Worm (Caenorhabditis elegans) whole organism, young adult: ENCODE measurements around the gene Y64G10A.7.

Source experiments
- B0261.1 ChIP-seq: sonication (generic microtip); optimal IDR thresholded peaks from 2 replicates; lab custom pipeline; 2016; ENCODE audit warnings: mild to moderate bottlenecking, missing genetic modification characterization, moderate library complexity, missing compliant biosample characterization
- F39B2.1 ChIP-seq: fragments of 200-800 bp; sonication (Bioruptor generic); IDR thresholded peaks from 2 replicates; pipeline ENCODE4 v1.3.6; 2022; ENCODE audit warnings: missing genetic modification reagents, missing genetic modification characterization, missing compliant biosample characterization
- F49E8.2 ChIP-seq: sonication (generic microtip); optimal IDR thresholded peaks from 3 replicates; lab custom pipeline; 2017; ENCODE audit warnings: missing genetic modification characterization, mild to moderate bottlenecking, missing compliant biosample characterization, antibody characterized with exemption, moderate library complexity; ENCODE audit not compliant: insufficient read depth
- F57C9.4 ChIP-seq: sonication (generic microtip); optimal IDR thresholded peaks from 2 replicates; lab custom pipeline; 2017; ENCODE audit warnings: mild to moderate bottlenecking, missing genetic modification characterization, missing compliant biosample characterization
- K11D2.4 ChIP-seq: fragments of 200-800 bp; sonication (Bioruptor generic); IDR thresholded peaks from 2 replicates; pipeline ENCODE4 v1.3.6; 2022; ENCODE audit warnings: missing genetic modification reagents, missing genetic modification characterization, missing compliant biosample characterization
- Y53G8AR.9 ChIP-seq: fragments of 200-800 bp; sonication (Bioruptor generic); conservative IDR thresholded peaks from 2 replicates; pipeline ENCODE4 v1.3.6; 2022; ENCODE audit warnings: missing genetic modification reagents, missing genetic modification characterization, missing compliant biosample characterization
- Y67H2A.10 ChIP-seq: fragments of 200-800 bp; sonication (Bioruptor generic); conservative IDR thresholded peaks from 2 replicates; pipeline ENCODE4 v1.3.6; 2022; ENCODE audit warnings: missing genetic modification reagents, missing genetic modification characterization, missing compliant biosample characterization
- atf-7 ChIP-seq: sonication (generic microtip); optimal IDR thresholded peaks from 2 replicates; lab custom pipeline; 2017; ENCODE audit warnings: mild to moderate bottlenecking, missing genetic modification characterization, missing compliant biosample characterization
- attf-3 ChIP-seq: fragments of 200-800 bp; sonication (Bioruptor generic); conservative IDR thresholded peaks from 2 replicates; pipeline ENCODE4 v1.3.6; 2022; ENCODE audit warnings: missing genetic modification reagents, missing genetic modification characterization, missing compliant biosample characterization
- attf-5 ChIP-seq: fragments of 200-800 bp; sonication (Bioruptor generic); optimal IDR thresholded peaks from 2 replicates; lab custom pipeline; 2018; ENCODE audit warnings: mild to moderate bottlenecking, missing genetic modification characterization, missing compliant biosample characterization
- attf-6 ChIP-seq: fragments of 200-800 bp; sonication (Bioruptor generic); IDR thresholded peaks from 2 replicates; pipeline ENCODE4 v1.3.6; 2022; ENCODE audit warnings: missing genetic modification reagents, missing genetic modification characterization, missing compliant biosample characterization
- bed-2 ChIP-seq: fragments of 200-800 bp; sonication (Bioruptor generic); IDR thresholded peaks from 2 replicates; pipeline ENCODE4 v1.3.6; 2022; ENCODE audit warnings: missing genetic modification reagents, missing genetic modification characterization, missing compliant biosample characterization
- ccch-3 ChIP-seq: fragments of 200-800 bp; sonication (Bioruptor generic); optimal IDR thresholded peaks from 2 replicates; lab custom pipeline; 2018; ENCODE audit warnings: mild to moderate bottlenecking, missing genetic modification characterization, missing compliant biosample characterization
- ceh-27 ChIP-seq: fragments of 200-800 bp; sonication (Bioruptor generic); optimal IDR thresholded peaks from 2 replicates; lab custom pipeline; 2018; ENCODE audit warnings: mild to moderate bottlenecking, missing genetic modification characterization, moderate library complexity, missing compliant biosample characterization
- ceh-40 ChIP-seq: fragments of 200-800 bp; sonication (Bioruptor generic); IDR thresholded peaks from 2 replicates; pipeline ENCODE4 v1.3.6; 2022; ENCODE audit warnings: missing genetic modification characterization, missing compliant biosample characterization
- die-1 ChIP-seq: sonication (generic microtip); optimal IDR thresholded peaks from 2 replicates; lab custom pipeline; 2016; ENCODE audit warnings: missing genotype, mild to moderate bottlenecking, missing genetic modification characterization, missing compliant biosample characterization
- dpff-1 ChIP-seq: sonication (generic microtip); optimal IDR thresholded peaks from 2 replicates; lab custom pipeline; 2017; ENCODE audit warnings: mild to moderate bottlenecking, missing genetic modification characterization, missing compliant biosample characterization
- efl-1 ChIP-seq: fragments of 150-350 bp; optimal IDR thresholded peaks from 2 replicates; lab custom pipeline; 2014; ENCODE audit warnings: missing biosample characterization, missing genetic modification reagents, missing genetic modification characterization
- ets-4 ChIP-seq: fragments of 200-800 bp; sonication (Bioruptor generic); optimal IDR thresholded peaks from 2 replicates; lab custom pipeline; 2018; ENCODE audit warnings: mild to moderate bottlenecking, missing genetic modification characterization, missing compliant biosample characterization
- him-1 ChIP-seq: sonication (generic microtip); optimal IDR thresholded peaks from 2 replicates; lab custom pipeline; 2016; ENCODE audit warnings: missing genotype, missing genetic modification reagents, missing genetic modification characterization, missing compliant biosample characterization
- hlh-26 ChIP-seq: fragments of 200-800 bp; sonication (Bioruptor generic); conservative IDR thresholded peaks from 2 replicates; pipeline ENCODE4 v1.3.6; 2022; ENCODE audit warnings: missing genetic modification reagents, missing genetic modification characterization, missing compliant biosample characterization
- lin-54 ChIP-seq: fragments of 200-800 bp; sonication (Bioruptor generic); optimal IDR thresholded peaks from 2 replicates; lab custom pipeline; 2018; ENCODE audit warnings: mild to moderate bottlenecking, missing genetic modification characterization, missing compliant biosample characterization
- nfya-1 ChIP-seq: sonication (generic microtip); optimal IDR thresholded peaks from 2 replicates; lab custom pipeline; 2017; ENCODE audit warnings: antibody characterized with exemption, missing compliant biosample characterization, missing genetic modification characterization, borderline replicate concordance; ENCODE audit not compliant: insufficient read depth
- nhr-27 ChIP-seq: fragments of 200-800 bp; sonication (Bioruptor generic); optimal IDR thresholded peaks from 2 replicates; lab custom pipeline; 2018; ENCODE audit warnings: mild to moderate bottlenecking, missing genetic modification characterization, moderate library complexity, missing compliant biosample characterization
- nhr-80 ChIP-seq: sonication (generic microtip); optimal IDR thresholded peaks from 2 replicates; lab custom pipeline; 2016; ENCODE audit warnings: missing genetic modification characterization, missing compliant biosample characterization
- pbrm-1 ChIP-seq: fragments of 200-800 bp; sonication (Bioruptor generic); IDR thresholded peaks from 2 replicates; pipeline ENCODE4 v1.3.6; 2022; ENCODE audit warnings: missing genetic modification reagents, missing genetic modification characterization, missing compliant biosample characterization
- pha-4 ChIP-seq: fragments of 150-350 bp; sonication (generic microtip); optimal IDR thresholded peaks from 2 replicates; lab custom pipeline; 2014; ENCODE audit warnings: missing biosample characterization, missing genetic modification reagents, missing genetic modification characterization
- repo-1 ChIP-seq: sonication (generic microtip); optimal IDR thresholded peaks from 2 replicates; lab custom pipeline; 2017; ENCODE audit warnings: mild to moderate bottlenecking, missing genetic modification characterization, missing compliant biosample characterization
- rpc-1 ChIP-seq, 2 experiments: fragments of 150-350 bp in 1 of 2; sonication (generic microtip) in 1 of 2; optimal IDR thresholded peaks; 2 replicates each; lab custom pipeline; 2014 to 2018; ENCODE audit warnings: missing biosample characterization in 1 of 2, missing genetic modification characterization in 1 of 2, missing genetic modification reagents in 1 of 2, missing genotype in 1 of 2
- snpc-1.1 ChIP-seq: sonication (generic microtip); optimal IDR thresholded peaks from 2 replicates; lab custom pipeline; 2017; ENCODE audit warnings: missing genetic modification characterization, mild to moderate bottlenecking, missing compliant biosample characterization, antibody characterized with exemption, moderate library complexity, missing genotype, missing genetic modification reagents; ENCODE audit not compliant: insufficient read depth
- snpc-3.4 ChIP-seq: sonication (generic microtip); optimal IDR thresholded peaks from 2 replicates; lab custom pipeline; 2017; ENCODE audit warnings: missing genetic modification characterization, mild to moderate bottlenecking, missing compliant biosample characterization, antibody characterized with exemption, moderate library complexity, missing genotype, missing genetic modification reagents
- snpc-4 ChIP-seq, 5 experiments: fragments of 150-350 bp in 1 of 5; sonication (generic microtip) in 4 of 5; optimal IDR thresholded peaks; 2 replicates each; lab custom pipeline; 2014 to 2018; ENCODE audit warnings: missing genetic modification characterization in 5 of 5, missing biosample characterization in 3 of 5, antibody characterized with exemption in 2 of 5, mild to moderate bottlenecking in 2 of 5, missing compliant biosample characterization in 2 of 5, missing genotype in 2 of 5, moderate library complexity in 2 of 5, missing genetic modification reagents in 1 of 5
- unc-62 ChIP-seq: fragments of 150-350 bp; optimal IDR thresholded peaks from 2 replicates; lab custom pipeline; 2014; ENCODE audit warnings: missing biosample characterization, missing genetic modification reagents, missing genetic modification characterization
- xnd-1 ChIP-seq: sonication (generic microtip); optimal IDR thresholded peaks from 2 replicates; lab custom pipeline; 2016; ENCODE audit warnings: missing genotype, missing genetic modification reagents, missing genetic modification characterization, missing compliant biosample characterization
- ztf-18 ChIP-seq: sonication (generic microtip); optimal IDR thresholded peaks from 2 replicates; lab custom pipeline; 2016; ENCODE audit warnings: missing genotype, mild to moderate bottlenecking, missing genetic modification characterization, missing compliant biosample characterization
- ztf-26 ChIP-seq: sonication (generic microtip); optimal IDR thresholded peaks from 2 replicates; lab custom pipeline; 2017; ENCODE audit warnings: missing genetic modification characterization, missing compliant biosample characterization
- ztf-28 ChIP-seq: fragments of 200-800 bp; sonication (Bioruptor generic); IDR thresholded peaks from 2 replicates; pipeline ENCODE4 v1.3.6; 2022; ENCODE audit warnings: missing genetic modification reagents, missing genetic modification characterization, missing compliant biosample characterization
- ztf-3 ChIP-seq: fragments of 200-800 bp; sonication (Bioruptor generic); optimal IDR thresholded peaks from 2 replicates; lab custom pipeline; 2018; ENCODE audit warnings: mild to moderate bottlenecking, missing genetic modification characterization, missing compliant biosample characterization

Gene Y64G10A.7

DNA sequence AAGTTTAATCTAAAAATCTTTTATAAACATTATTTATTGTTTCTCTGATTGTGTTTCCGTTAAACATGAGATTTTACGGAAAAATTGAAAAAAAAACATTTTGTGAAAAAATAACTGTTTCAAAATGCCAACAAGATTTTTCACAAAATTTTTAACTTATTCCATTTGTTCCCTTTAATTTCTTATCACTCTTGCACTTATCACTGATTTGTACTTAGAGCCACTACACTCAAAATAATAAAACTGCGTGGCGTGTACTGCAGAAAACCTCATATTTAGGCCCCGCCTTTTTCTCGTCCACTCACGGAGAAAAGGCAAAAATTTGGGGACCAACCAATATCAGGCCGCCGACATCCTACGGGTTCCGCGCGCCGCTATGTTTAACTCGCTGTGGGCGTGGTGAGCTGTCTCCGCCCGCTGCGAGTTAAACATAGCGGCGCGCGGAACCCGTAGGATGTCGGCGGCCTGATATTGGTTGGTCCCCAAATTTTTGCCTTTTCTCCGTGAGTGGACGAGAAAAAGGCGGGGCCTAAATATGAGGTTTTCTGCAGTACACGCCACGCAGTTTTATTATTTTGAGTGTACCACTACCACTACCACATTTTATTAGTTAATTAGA is 15.8 kb downstream of the Y64G10A.7 start:
- peak; percentile 66 for TF ChIP-seq snpc-1.1 (tag; lab: Kevin White, UChicago)
- TF ChIP-seq attf-6 (GFP tag; lab: Robert Waterston, UW): peak; percentile 85
- TF ChIP-seq snpc-4 (GFP tag; optimal IDR thresholded peaks at IDR 0.05; lab: Kevin White, UChicago): peak; percentile 55
- TF ChIP-seq snpc-4 (tag; optimal IDR thresholded peaks at IDR 0.05; lab: Kevin White, UChicago): peak; percentile 70 to 95 (median 78)

DNA sequence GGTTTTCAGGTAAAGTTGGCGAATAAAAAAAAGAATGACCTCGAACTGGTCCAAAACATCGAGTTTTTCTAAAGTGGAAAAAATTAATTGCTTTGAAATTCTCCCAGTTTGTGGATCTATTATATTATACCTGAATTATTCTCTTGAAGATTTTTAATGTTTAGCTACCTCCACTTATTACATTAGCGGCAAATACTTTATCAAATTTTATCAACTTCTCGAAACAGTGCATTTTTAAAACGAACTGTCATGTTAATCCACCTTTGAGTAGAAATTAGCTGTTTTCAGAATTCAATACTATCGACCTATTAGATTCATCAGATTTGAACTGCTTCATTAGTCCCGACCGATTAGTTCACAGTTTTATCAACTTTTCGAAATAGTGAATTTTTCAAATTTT is 26.4 kb downstream of the Y64G10A.7 start:
- TF ChIP-seq repo-1: no peak
- no peak for TF ChIP-seq attf-5 (GFP tag; lab: Kevin White, UChicago)
- TF ChIP-seq snpc-4 (GFP tag; optimal IDR thresholded peaks at IDR 0.05; lab: Kevin White, UChicago): no peak
- peak in 2 of 4 experiments; percentile 24 to 69 for TF ChIP-seq snpc-4 (tag; optimal IDR thresholded peaks at IDR 0.05; lab: Kevin White, UChicago)
- no peak for TF ChIP-seq nhr-27
- TF ChIP-seq unc-62 (GFP tag; lab: Kevin White, UChicago): no peak
- TF ChIP-seq attf-6 (GFP tag; lab: Robert Waterston, UW): peak; percentile 62; the same call in 1 of the 2 replicates
- TF ChIP-seq K11D2.4: no peak
- no peak for TF ChIP-seq snpc-3.4
- no peak for TF ChIP-seq ztf-26 (tag; lab: Kevin White, UChicago)
- no peak for TF ChIP-seq atf-7 (tag; lab: Kevin White, UChicago)
- TF ChIP-seq attf-3 (GFP tag; lab: Robert Waterston, UW): no peak
- no peak for TF ChIP-seq ztf-18
- TF ChIP-seq efl-1 (GFP tag; lab: Kevin White, UChicago): no peak

DNA sequence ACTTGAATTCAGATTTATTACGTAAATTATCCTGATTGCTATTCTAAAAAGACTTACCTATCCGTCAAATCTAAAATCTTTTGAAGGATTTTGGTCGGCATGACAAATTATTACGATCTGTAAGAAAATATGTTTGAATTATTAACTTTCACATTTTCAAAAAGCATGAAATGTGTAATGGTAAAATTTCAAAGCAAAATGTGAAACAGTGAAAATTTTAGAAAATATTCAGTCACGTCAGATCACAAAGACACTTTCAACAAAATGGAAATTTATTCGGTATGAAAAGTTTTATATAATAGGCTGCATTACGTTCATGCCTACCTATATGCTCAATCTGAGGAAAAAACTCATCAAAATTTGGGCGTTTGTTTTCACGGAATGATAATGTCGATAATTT is 30.0 kb downstream of the Y64G10A.7 start, which contains the start of gene fbxa-126:
fbxa-126 (minus strand) TSS at position 101 of the 400 bp plus-strand sequence.
- TF ChIP-seq ceh-40 (GFP tag; lab: Robert Waterston, UW) (no peak), F39B2.1 (GFP tag; lab: Robert Waterston, UW) (no peak), snpc-1.1 (tag; lab: Kevin White, UChicago) (no peak), die-1 (no peak), ztf-3 (GFP tag; lab: Kevin White, UChicago) (no peak), ets-4 (GFP tag; lab: Kevin White, UChicago) (no peak), Y67H2A.10 (GFP tag; lab: Robert Waterston, UW) (no peak), ztf-28 (no peak)
- TF ChIP-seq, all 124 proteins: peak for 0

- TF ChIP-seq pha-4 (tag; lab: Kevin White, UChicago): no peak
- TF ChIP-seq F57C9.4 (tag; lab: Kevin White, UChicago): no peak
- TF ChIP-seq ceh-27: no peak
- TF ChIP-seq bed-2 (GFP tag; lab: Robert Waterston, UW): no peak
- TF ChIP-seq nhr-80 (tag; lab: Kevin White, UChicago): no peak
- TF ChIP-seq F49E8.2 (tag; lab: Kevin White, UChicago): no peak
- no peak for TF ChIP-seq rpc-1 (optimal IDR thresholded peaks at IDR 0.05; lab: Kevin White, UChicago)
- TF ChIP-seq rpc-1 (tag; optimal IDR thresholded peaks at IDR 0.05; lab: Kevin White, UChicago): no peak
Observed at ce11 chrIV:14326283-14326682, 34.6 kb downstream of the Y64G10A.7 start, which contains the start of gene fbxa-83. Gene fbxa-83, minus strand, starts transcription at chrIV:14326383.

ce11 chrIV:14326694-14327298 is 35.1 kb downstream of the Y64G10A.7 start:
- TF ChIP-seq ccch-3 (GFP tag; lab: Kevin White, UChicago) (no peak), nhr-80 (tag; lab: Kevin White, UChicago) (peak; percentile 80), him-1 (tag; lab: Kevin White, UChicago) (peak; percentile 87), ztf-3 (GFP tag; lab: Kevin White, UChicago) (no peak), nhr-27 (no peak), xnd-1 (tag; lab: Kevin White, UChicago) (peak; percentile 43), Y53G8AR.9 (GFP tag; lab: Robert Waterston, UW) (peak; percentile 90), ztf-18 (peak; percentile 77), nfya-1 (tag; lab: Kevin White, UChicago) (no peak), dpff-1 (tag; lab: Kevin White, UChicago) (no peak), lin-54 (GFP tag; lab: Kevin White, UChicago) (peak; percentile 82), B0261.1 (tag; lab: Kevin White, UChicago) (peak; percentile 19), ztf-26 (tag; lab: Kevin White, UChicago) (peak; percentile 72), hlh-26 (GFP tag; lab: Robert Waterston, UW) (no peak), pbrm-1 (GFP tag; lab: Robert Waterston, UW) (peak; percentile 99)
